Fruit fly (Drosophila melanogaster) whole organism, embryonic: Measurements from ENCODE around the gene CG7149.
A peak's percentile ranks its signal among the peaks of the same experiment; 100 is the strongest.

ENCODE experiments used
- CG10274 ChIP-seq: fragments of 200-800 bp; sonication (Bioruptor generic); optimal IDR thresholded peaks from 3 replicates; lab custom pipeline; 2017; ENCODE audit warnings: missing biosample characterization, mild to moderate bottlenecking, missing genetic modification characterization
- CG12155 ChIP-seq: fragments of 200-800 bp; sonication (Bioruptor generic); optimal IDR thresholded peaks from 3 replicates; lab custom pipeline; 2016; ENCODE audit warnings: missing biosample characterization, missing genetic modification characterization
- CG12299 ChIP-seq: fragments of 200-800 bp; sonication (Bioruptor generic); optimal IDR thresholded peaks from 2 replicates; lab custom pipeline; 2018; ENCODE audit warnings: missing biosample characterization, mild to moderate bottlenecking, missing genetic modification characterization
- CG1233 ChIP-seq: fragments of 200-800 bp; sonication (Bioruptor generic); optimal IDR thresholded peaks from 4 replicates; lab custom pipeline; 2018; ENCODE audit warnings: missing biosample characterization, mild to moderate bottlenecking, missing genetic modification characterization
- CG15073 ChIP-seq: fragments of 200-800 bp; sonication (Bioruptor generic); optimal IDR thresholded peaks from 2 replicates; lab custom pipeline; 2016; ENCODE audit warnings: missing biosample characterization, missing genetic modification characterization
- CG15269 ChIP-seq: fragments of 200-800 bp; sonication (Bioruptor generic); optimal IDR thresholded peaks from 2 replicates; lab custom pipeline; 2018; ENCODE audit warnings: missing biosample characterization, mild to moderate bottlenecking, missing genetic modification characterization, moderate library complexity
- CG16815 ChIP-seq: fragments of 200-800 bp; sonication (Bioruptor generic); optimal IDR thresholded peaks from 3 replicates; lab custom pipeline; 2017; ENCODE audit warnings: missing biosample characterization, mild to moderate bottlenecking, missing genetic modification characterization
- CG17802 ChIP-seq: fragments of 200-800 bp; sonication (Bioruptor generic); optimal IDR thresholded peaks from 2 replicates; lab custom pipeline; 2018; ENCODE audit warnings: missing biosample characterization, mild to moderate bottlenecking, missing genetic modification characterization, moderate library complexity
- CG18619 ChIP-seq: fragments of 200-800 bp; sonication (Bioruptor generic); optimal IDR thresholded peaks from 3 replicates; lab custom pipeline; 2017; ENCODE audit warnings: missing biosample characterization, mild to moderate bottlenecking, missing genetic modification characterization
- CG3726 ChIP-seq: fragments of 200-800 bp; sonication (Bioruptor generic); IDR thresholded peaks from 3 replicates; pipeline ENCODE4, ENCODE4 v1.3.6; 2022; ENCODE audit warnings: missing biosample characterization, missing genetic modification characterization
- CG3838 ChIP-seq: fragments of 200-800 bp; sonication (Bioruptor generic); optimal IDR thresholded peaks from 3 replicates; lab custom pipeline; 2016; ENCODE audit warnings: missing biosample characterization, missing genetic modification characterization
- CG5953 ChIP-seq: fragments of 200-800 bp; sonication (Bioruptor generic); IDR thresholded peaks from 2 replicates; pipeline ENCODE4 v1.3.6; 2022; ENCODE audit warnings: missing biosample characterization, missing genetic modification characterization
- CG6683 ChIP-seq: fragments of 200-800 bp; sonication (Bioruptor generic); optimal IDR thresholded peaks from 2 replicates; lab custom pipeline; 2017; ENCODE audit warnings: missing biosample characterization, mild to moderate bottlenecking, missing genetic modification characterization, missing genetic modification reagents
- CG7372 ChIP-seq: fragments of 200-800 bp; sonication (Bioruptor generic); IDR thresholded peaks from 2 replicates; pipeline ENCODE4 v1.3.6; 2022; ENCODE audit warnings: missing biosample characterization, missing genetic modification characterization
- CG8281 ChIP-seq: fragments of 200-800 bp; sonication (Bioruptor generic); optimal IDR thresholded peaks from 2 replicates; lab custom pipeline; 2018; ENCODE audit warnings: missing biosample characterization, mild to moderate bottlenecking, missing genetic modification characterization, moderate library complexity
- CG8359 ChIP-seq: fragments of 200-800 bp; sonication (Bioruptor generic); optimal IDR thresholded peaks from 2 replicates; lab custom pipeline; 2017; ENCODE audit warnings: missing biosample characterization, mild to moderate bottlenecking, missing genetic modification characterization, borderline replicate concordance
- D19A ChIP-seq: fragments of 200-800 bp; optimal IDR thresholded peaks from 3 replicates; lab custom pipeline; 2019; ENCODE audit warnings: missing biosample characterization, mild to moderate bottlenecking, missing genetic modification characterization, moderate library complexity
- E2f1 ChIP-seq: fragments of 200-800 bp; sonication (Bioruptor generic); IDR thresholded peaks from 2 replicates; pipeline ENCODE4 v1.3.6; 2022; ENCODE audit warnings: missing biosample characterization, missing genetic modification characterization
- Eip74EF ChIP-seq, 2 experiments: fragments of 200-800 bp in 1 of 2; fragments of >200 bp in 1 of 2; sonication (Bioruptor generic) in 1 of 2; optimal IDR thresholded peaks; 2 replicates each; lab custom pipeline; 2017 to 2019; ENCODE audit warnings: missing biosample characterization in 2 of 2, missing genetic modification characterization in 2 of 2, mild to moderate bottlenecking in 1 of 2, moderate library complexity in 1 of 2
- HLH4C ChIP-seq: fragments of 200-800 bp; sonication (Bioruptor generic); IDR thresholded peaks from 3 replicates; pipeline ENCODE4 v1.3.6; 2022; ENCODE audit warnings: missing biosample characterization, missing genetic modification characterization; ENCODE audit not compliant: partially characterized antibody
- HLHmδ ChIP-seq: fragments of 200-800 bp; sonication (Bioruptor generic); optimal IDR thresholded peaks from 2 replicates; lab custom pipeline; 2018; ENCODE audit warnings: missing biosample characterization, mild to moderate bottlenecking, missing genetic modification characterization, moderate library complexity
- Mes4 ChIP-seq: fragments of 200-800 bp; sonication (Bioruptor generic); optimal IDR thresholded peaks from 2 replicates; lab custom pipeline; 2016; ENCODE audit warnings: missing biosample characterization, missing genetic modification characterization
- NFAT ChIP-seq: fragments of 200-800 bp; sonication (Bioruptor generic); IDR thresholded peaks from 2 replicates; pipeline ENCODE4 v1.3.6; 2022; ENCODE audit warnings: missing biosample characterization, missing genetic modification characterization
- NK7.1 ChIP-seq: fragments of 200-800 bp; sonication (Bioruptor generic); optimal IDR thresholded peaks from 3 replicates; lab custom pipeline; 2016; ENCODE audit warnings: missing biosample characterization, missing genetic modification characterization
- Nf-YB ChIP-seq: fragments of 200-800 bp; sonication (Bioruptor generic); optimal IDR thresholded peaks from 3 replicates; lab custom pipeline; 2019; ENCODE audit warnings: missing biosample characterization, mild to moderate bottlenecking, missing genetic modification characterization, moderate library complexity
- NfI ChIP-seq: fragments of 200-800 bp; sonication (Bioruptor generic); optimal IDR thresholded peaks from 3 replicates; lab custom pipeline; 2018; ENCODE audit warnings: missing biosample characterization, mild to moderate bottlenecking, missing genetic modification characterization, moderate library complexity
- Oli ChIP-seq: fragments of 200-800 bp; sonication (Bioruptor generic); optimal IDR thresholded peaks from 2 replicates; lab custom pipeline; 2018; ENCODE audit warnings: missing biosample characterization, mild to moderate bottlenecking, missing genetic modification characterization, moderate library complexity
- Sin3A ChIP-seq: fragments of >200 bp; optimal IDR thresholded peaks from 2 replicates; lab custom pipeline; 2018
- Tbp ChIP-seq: fragments of >200 bp; optimal IDR thresholded peaks from 2 replicates; lab custom pipeline; 2018; ENCODE audit warnings: missing biosample characterization, missing genetic modification characterization
- Trl ChIP-seq, 3 experiments: fragments of >200 bp in 2 of 3; fragments of 200-800 bp in 1 of 3; sonication (Bioruptor generic) in 1 of 3; optimal IDR thresholded peaks; 2 replicates in 1 of 3; 3 replicates in 2 of 3; lab custom pipeline; 2016 to 2017; ENCODE audit warnings: missing biosample characterization in 1 of 3, missing genetic modification characterization in 1 of 3
- abd-A ChIP-seq: fragments of 200-800 bp; sonication (Bioruptor generic); optimal IDR thresholded peaks from 3 replicates; lab custom pipeline; 2019; ENCODE audit warnings: missing biosample characterization, mild to moderate bottlenecking, missing genetic modification characterization, moderate library complexity
- ato ChIP-seq: fragments of 200-800 bp; sonication (Bioruptor generic); IDR thresholded peaks from 2 replicates; pipeline ENCODE4 v1.3.6; 2022; ENCODE audit warnings: missing biosample characterization, missing genetic modification characterization; ENCODE audit not compliant: partially characterized antibody
- br ChIP-seq: fragments of >200 bp; optimal IDR thresholded peaks from 2 replicates; lab custom pipeline; 2017
- chif ChIP-seq, 2 experiments: fragments of 200-800 bp; sonication (Bioruptor generic); optimal IDR thresholded peaks; 3 replicates each; lab custom pipeline; 2016; ENCODE audit warnings: missing biosample characterization in 2 of 2, missing genetic modification characterization in 2 of 2
- da ChIP-seq: fragments of 200-800 bp; sonication (Bioruptor generic); optimal IDR thresholded peaks from 2 replicates; lab custom pipeline; 2016; ENCODE audit warnings: missing biosample characterization, missing genetic modification characterization
- disco-r ChIP-seq: fragments of 200-800 bp; sonication (Bioruptor generic); optimal IDR thresholded peaks from 2 replicates; lab custom pipeline; 2016; ENCODE audit warnings: missing biosample characterization, missing genetic modification characterization
- gce ChIP-seq: fragments of 200-800 bp; sonication (Bioruptor generic); IDR thresholded peaks from 3 replicates; pipeline ENCODE4 v1.3.6; 2022; ENCODE audit warnings: missing biosample characterization, missing genetic modification characterization
- hb ChIP-seq: fragments of 200-800 bp; sonication (Bioruptor generic); IDR thresholded peaks from 3 replicates; pipeline ENCODE4 v1.3.6; 2022; ENCODE audit warnings: missing biosample characterization, missing genetic modification characterization; ENCODE audit not compliant: partially characterized antibody
- lab ChIP-seq: fragments of 200-800 bp; sonication (Bioruptor generic); optimal IDR thresholded peaks from 3 replicates; lab custom pipeline; 2017; ENCODE audit warnings: missing biosample characterization, missing genetic modification characterization, mild to moderate bottlenecking, moderate library complexity, missing genetic modification reagents
- pan ChIP-seq, 4 experiments: fragments of >200 bp in 3 of 4; fragments of 200-800 bp in 1 of 4; sonication (Bioruptor generic) in 1 of 4; optimal IDR thresholded peaks in 3 of 4; IDR thresholded peaks in 1 of 4; 2 replicates each; pipeline versions ENCODE4 v1.3.6 to Lab custom; 2017 to 2022; ENCODE audit warnings: missing biosample characterization in 2 of 4, missing genetic modification characterization in 2 of 4, mixed read lengths in 1 of 4
- phol ChIP-seq: fragments of 200-800 bp; sonication (Bioruptor generic); optimal IDR thresholded peaks from 3 replicates; lab custom pipeline; 2018; ENCODE audit warnings: missing biosample characterization, mild to moderate bottlenecking, missing genetic modification characterization, moderate library complexity
- rib ChIP-seq: fragments of 200-800 bp; sonication (Bioruptor generic); IDR thresholded peaks from 2 replicates; pipeline ENCODE4 v1.3.6; 2022; ENCODE audit warnings: missing biosample characterization, missing genetic modification characterization
- run ChIP-seq: fragments of 200-800 bp; sonication (Bioruptor generic); optimal IDR thresholded peaks from 3 replicates; lab custom pipeline; 2018; ENCODE audit warnings: missing biosample characterization, mild to moderate bottlenecking, missing genetic modification characterization
- vfl ChIP-seq: fragments of 200-800 bp; sonication (Bioruptor generic); optimal IDR thresholded peaks from 2 replicates; lab custom pipeline; 2016; ENCODE audit warnings: missing biosample characterization, missing genetic modification characterization
- vnd ChIP-seq: fragments of 200-800 bp; sonication (Bioruptor generic); IDR thresholded peaks from 3 replicates; pipeline ENCODE4 v1.3.6; 2022; ENCODE audit warnings: missing biosample characterization, missing genetic modification characterization; ENCODE audit not compliant: partially characterized antibody
- z ChIP-seq: fragments of 200-800 bp; sonication (Bioruptor generic); IDR thresholded peaks from 3 replicates; pipeline ENCODE4 v1.3.6; 2022; ENCODE audit warnings: missing biosample characterization, missing genetic modification characterization
- zen ChIP-seq: fragments of 200-800 bp; sonication (Bioruptor generic); optimal IDR thresholded peaks from 3 replicates; lab custom pipeline; 2018; ENCODE audit warnings: missing biosample characterization, mild to moderate bottlenecking, missing genetic modification characterization, moderate library complexity
- zen2 ChIP-seq: fragments of 200-800 bp; sonication (Bioruptor generic); IDR thresholded peaks from 3 replicates; pipeline ENCODE4 v1.3.6; 2022; ENCODE audit warnings: missing biosample characterization, missing genetic modification characterization; ENCODE audit not compliant: partially characterized antibody
- zfh2 ChIP-seq: fragments of 200-800 bp; sonication (Bioruptor generic); optimal IDR thresholded peaks from 2 replicates; lab custom pipeline; 2016; ENCODE audit warnings: missing biosample characterization, missing genetic modification characterization

CG7149 gene

dm6 chr2L:7828231-7828630 is 37.9 kb upstream of the CG7149 start (continued):
- TF ChIP-seq abd-A (tag; lab: Kevin White, UChicago) (peak; percentile 88), CG12155 (GFP tag; lab: Kevin White, UChicago) (no peak), D19A (no peak), Oli (no peak), disco-r (peak; percentile 26), Trl (optimal IDR thresholded peaks at IDR 0.05; lab: Kevin White, UChicago) (peak in 1 of 2 experiments; percentile 72), Trl (GFP tag; optimal IDR thresholded peaks at IDR 0.05; lab: Kevin White, UChicago) (no peak), CG6683 (GFP tag; lab: Kevin White, UChicago) (no peak), hb (GFP tag; lab: Robert Waterston, UW) (no peak), NFAT (GFP tag; lab: Robert Waterston, UW) (peak; percentile 62; the same call in 1 of the 2 replicates), CG16815 (GFP tag; lab: Kevin White, UChicago) (no peak), CG17802 (tag; lab: Kevin White, UChicago) (no peak), vfl (GFP tag; lab: Kevin White, UChicago) (no peak), CG12299 (tag; lab: Kevin White, UChicago) (no peak), zfh2 (GFP tag; lab: Kevin White, UChicago) (no peak), vnd (GFP tag; lab: Robert Waterston, UW) (peak; percentile 7; the same call in 1 of the 3 replicates), rib (GFP tag; lab: Robert Waterston, UW) (peak; percentile 93), Nf-YB (GFP tag; lab: Kevin White, UChicago) (peak; percentile 49), Mes4 (GFP tag; lab: Kevin White, UChicago) (peak; percentile 54), CG10274 (GFP tag; lab: Kevin White, UChicago) (no peak), run (tag; lab: Kevin White, UChicago) (no peak), lab (GFP tag; lab: Kevin White, UChicago) (peak; percentile 58), E2f1 (GFP tag; lab: Robert Waterston, UW) (peak; percentile 24; the same call in 1 of the 2 replicates), CG3726 (no peak), CG7372 (peak; percentile 19; the same call in 1 of the 2 replicates), HLHmδ (peak; percentile 52), NK7.1 (no peak), br (lab: Kevin White, UChicago) (no peak), ato (GFP tag; lab: Robert Waterston, UW) (0 out of 2 replicates have a peak, but pooled peaks have one; percentile 43), CG5953 (GFP tag; lab: Robert Waterston, UW) (0 out of 2 replicates have a peak, but pooled peaks have one; percentile 11), CG15073 (GFP tag; lab: Kevin White, UChicago) (no peak), pan (optimal IDR thresholded peaks at IDR 0.05; lab: Kevin White, UChicago) (no peak), pan (GFP tag; optimal IDR thresholded peaks at IDR 0.05 in 1 of 2, IDR thresholded peaks at IDR 0.05 in 1 of 2) (peak in 1 of 2 experiments; percentile 39), gce (GFP tag; lab: Robert Waterston, UW) (no peak), CG15269 (no peak), zen2 (no peak), phol (peak; percentile 100), CG18619 (GFP tag; lab: Kevin White, UChicago) (peak; percentile 19), Sin3A (lab: Kevin White, UChicago) (no peak), CG1233 (no peak), Eip74EF (GFP tag; optimal IDR thresholded peaks at IDR 0.05; lab: Kevin White, UChicago) (no peak), CG8359 (GFP tag; lab: Kevin White, UChicago) (no peak), CG3838 (no peak), da (GFP tag; lab: Kevin White, UChicago) (no peak), CG8281 (tag; lab: Kevin White, UChicago) (peak; percentile 50), HLH4C (peak; percentile 35), chif (GFP tag; optimal IDR thresholded peaks at IDR 0.05; lab: Kevin White, UChicago) (no peak), NfI (GFP tag; lab: Kevin White, UChicago) (peak; percentile 36), z (GFP tag; lab: Robert Waterston, UW) (no peak), Tbp (no peak), zen (tag; lab: Kevin White, UChicago) (peak; percentile 56)
